Worm (Caenorhabditis elegans) whole organism, mixed stage, embryonic: ENCODE data around the gene K02E11.7.
"Not testable (repeated sequence)": the region's sequence is repeated elsewhere in the genome, so short reads cannot be mapped to it uniquely, and the experiment has no call there.

Source experiments
- blmp-1 ChIP-seq: fragments of 150-350 bp; optimal IDR thresholded peaks from 2 replicates; lab custom pipeline; 2014; ENCODE audit warnings: missing biosample characterization, missing genetic modification characterization
- pha-4 ChIP-seq: fragments of 150-350 bp; optimal IDR thresholded peaks from 2 replicates; lab custom pipeline; 2018; ENCODE audit warnings: missing biosample characterization, missing genetic modification reagents, missing genetic modification characterization
- tbx-8 ChIP-seq: fragments of 200-800 bp; sonication (Bioruptor generic); optimal IDR thresholded peaks from 2 replicates; lab custom pipeline; 2018; ENCODE audit warnings: mild to moderate bottlenecking, missing genetic modification characterization, moderate library complexity, missing compliant biosample characterization

The K02E11.7 gene

ce11 chrV:14205214-14205613 lies 48.9 kb downstream of the K02E11.7 start, which contains the start of gene T16A9.3:
TSS of gene T16A9.3 (plus strand) at chrV:14205514.
- TF ChIP-seq pha-4 (tag; lab: Kevin White, UChicago); tbx-8 (GFP tag; lab: Kevin White, UChicago); blmp-1: not testable (repeated sequence)
